Worm (Caenorhabditis elegans): ENCODE data around the gene F21C10.9.

- TF ChIP-seq T23F11.4 (GFP tag; optimal IDR thresholded peaks at IDR 0.05) = no peak
- no peak for TF ChIP-seq nhr-11 (tag; optimal IDR thresholded peaks at IDR 0.05)
- no peak for TF ChIP-seq dve-1 (tag; optimal IDR thresholded peaks at IDR 0.05)
Measured at ce11 chrV:9062341-9062740, 36.2 kb downstream of the F21C10.9 start, which contains the start of gene C25E10.12.

Data from whole organism, late embryonic.